Worm (Caenorhabditis elegans) whole organism, L4/young adult: ENCODE measurements around the gene nfyb-1.

ENCODE experiments used
- W03F9.2 ChIP-seq: fragments of 150-350 bp; optimal IDR thresholded peaks from 2 replicates; lab custom pipeline; 2014; ENCODE audit warnings: missing biosample characterization, missing genetic modification characterization
- dao-5 ChIP-seq: sonication (generic microtip); optimal IDR thresholded peaks from 2 replicates; lab custom pipeline; 2016; ENCODE audit warnings: missing genotype, missing genetic modification characterization, moderate library complexity, missing compliant biosample characterization
- him-1 ChIP-seq: sonication (generic microtip); optimal IDR thresholded peaks from 2 replicates; lab custom pipeline; 2016; ENCODE audit warnings: missing genotype, missing genetic modification reagents, missing genetic modification characterization, missing compliant biosample characterization

ce11 chrII:423086-423485, 44.1 kb downstream of the nfyb-1 start, which contains the start of gene C24H12.8:
- TF ChIP-seq dao-5 (tag; lab: Kevin White, UChicago), result no peak
- no peak for TF ChIP-seq him-1 (tag; lab: Kevin White, UChicago)
- no peak for TF ChIP-seq W03F9.2 (tag; lab: Kevin White, UChicago)
